Fruit fly (Drosophila melanogaster): ENCODE measurements around the gene RanGAP.
A peak's percentile ranks its signal among the peaks of the same experiment; 100 is the strongest.

DNA sequence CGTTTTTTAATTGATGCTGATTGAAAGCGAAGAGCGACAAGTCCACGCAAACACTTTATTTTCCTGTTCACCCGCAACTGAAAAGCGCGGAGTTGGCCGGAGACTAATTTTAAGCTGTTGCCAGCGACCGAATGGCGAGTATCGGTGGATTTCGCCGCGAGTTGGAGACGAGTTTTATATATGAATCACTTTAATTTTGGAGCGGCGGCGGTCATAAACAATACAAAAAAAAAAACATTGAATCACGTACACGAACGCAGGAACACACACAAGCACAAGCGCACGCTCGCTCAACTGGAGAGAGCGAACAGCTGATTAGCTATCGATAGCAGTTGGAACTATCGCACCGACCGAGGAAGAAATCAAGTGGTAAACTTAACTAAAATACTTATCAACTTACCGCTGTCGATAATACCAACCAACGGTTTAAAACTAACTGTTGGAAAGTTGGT, 15.4 kb upstream of the RanGAP start, which contains the start of gene Pax:
- TF ChIP-seq CG8478 (optimal IDR thresholded peaks at IDR 0.05) (no peak), CTCF (optimal IDR thresholded peaks at IDR 0.05) (peak in 1 of 2 experiments; percentile 40)
